Worm (Caenorhabditis elegans): Measurements from ENCODE around the gene C48B4.11.

C48B4.11 gene

ce11 chrIII:9542280-9542679 lies 23.6 kb downstream of the C48B4.11 start, which contains the start of gene mut-7:
Gene mut-7 (minus strand): TSS chrIII:9542380.
- TF ChIP-seq W03F9.2 (tag; optimal IDR thresholded peaks at IDR 0.05) (no peak), him-1 (tag; optimal IDR thresholded peaks at IDR 0.05) (no peak), dao-5 (tag; optimal IDR thresholded peaks at IDR 0.05) (no peak)

- no peak for TF ChIP-seq him-1 (tag; optimal IDR thresholded peaks at IDR 0.05)
- TF ChIP-seq dao-5 (tag; optimal IDR thresholded peaks at IDR 0.05): no peak
- no peak for TF ChIP-seq W03F9.2 (tag; optimal IDR thresholded peaks at IDR 0.05)
These were observed 27.2 kb downstream of the C48B4.11 start, which contains the start of gene ZK1098.3 for ce11 chrIII:9538655-9539155. Gene ZK1098.3 (minus strand): TSS chrIII:9538705.

ce11 chrIII:9528824-9529223 lies 37.1 kb downstream of the C48B4.11 start, which contains the start of gene ZK1098.2:
Gene ZK1098.2 (plus strand): TSS chrIII:9529159.
- TF ChIP-seq W03F9.2 (tag; optimal IDR thresholded peaks at IDR 0.05) (peak; percentile 12), him-1 (tag; optimal IDR thresholded peaks at IDR 0.05) (no peak)

ce11 chrIII:9526851-9527250 lies 39.1 kb downstream of the C48B4.11 start, which contains the start of gene ZK1098.6:
Gene ZK1098.6 (plus strand): TSS chrIII:9527151.
- no peak for TF ChIP-seq W03F9.2 (tag; optimal IDR thresholded peaks at IDR 0.05)
- TF ChIP-seq dao-5 (tag; optimal IDR thresholded peaks at IDR 0.05): no peak
- TF ChIP-seq him-1 (tag; optimal IDR thresholded peaks at IDR 0.05): no peak

- TF ChIP-seq him-1 (tag; optimal IDR thresholded peaks at IDR 0.05) (no peak), dao-5 (tag; optimal IDR thresholded peaks at IDR 0.05) (no peak), W03F9.2 (tag; optimal IDR thresholded peaks at IDR 0.05) (no peak)
These were observed 40.7 kb downstream of the C48B4.11 start, which contains the start of gene trpp-3 for ce11 chrIII:9525252-9525651. Gene trpp-3 (plus strand): TSS chrIII:9525552.

ce11 chrIII:9523581-9523980 lies 42.3 kb downstream of the C48B4.11 start, which contains the start of gene mrps-23:
Gene mrps-23 (minus strand): TSS chrIII:9523672.
- no peak for TF ChIP-seq him-1 (tag; optimal IDR thresholded peaks at IDR 0.05)
- no peak for TF ChIP-seq dao-5 (tag; optimal IDR thresholded peaks at IDR 0.05)
- no peak for TF ChIP-seq W03F9.2 (tag; optimal IDR thresholded peaks at IDR 0.05)

- TF ChIP-seq dao-5 (tag; optimal IDR thresholded peaks at IDR 0.05): no peak
- TF ChIP-seq him-1 (tag; optimal IDR thresholded peaks at IDR 0.05): no peak
- TF ChIP-seq W03F9.2 (tag; optimal IDR thresholded peaks at IDR 0.05): peak; percentile 95
These were observed 44.4 kb downstream of the C48B4.11 start, which contains the start of the genes clu-1 and prp-40 for ce11 chrIII:9521410-9522090. Gene clu-1 (minus strand): TSS chrIII:9521460. Gene prp-40 (plus strand): TSS chrIII:9522075.

ce11 chrIII:9516148-9516547 lies 49.8 kb downstream of the C48B4.11 start, which contains the start of gene F55H2.7:
Gene F55H2.7 (minus strand): TSS chrIII:9516248.
- TF ChIP-seq W03F9.2 (tag; optimal IDR thresholded peaks at IDR 0.05): no peak
- TF ChIP-seq dao-5 (tag; optimal IDR thresholded peaks at IDR 0.05): no peak
- no peak for TF ChIP-seq him-1 (tag; optimal IDR thresholded peaks at IDR 0.05)
